Worm (Caenorhabditis elegans) whole organism, L2 larva: ENCODE results near the gene T14G12.11.

Source experiments
- C34F6.9 ChIP-seq: fragments of 150-350 bp; optimal IDR thresholded peaks from 2 replicates; lab custom pipeline; 2014; ENCODE audit warnings: missing biosample characterization, missing genetic modification characterization
- F13H6.1 ChIP-seq: sonication (generic microtip); optimal IDR thresholded peaks from 2 replicates; lab custom pipeline; 2016; ENCODE audit warnings: missing genetic modification characterization, missing compliant biosample characterization
- R02D3.7 ChIP-seq: fragments of 150-350 bp; optimal IDR thresholded peaks from 2 replicates; lab custom pipeline; 2014; ENCODE audit warnings: missing biosample characterization, missing genetic modification characterization
- Y55F3AM.14 ChIP-seq: fragments of 200-800 bp; sonication (Bioruptor generic); optimal IDR thresholded peaks from 2 replicates; lab custom pipeline; 2018; ENCODE audit warnings: mild to moderate bottlenecking, missing genetic modification characterization, missing compliant biosample characterization
- ZK546.5 ChIP-seq: sonication (generic microtip); optimal IDR thresholded peaks from 2 replicates; lab custom pipeline; 2017; ENCODE audit warnings: missing biosample characterization, missing genetic modification characterization
- alr-1 ChIP-seq: fragments of 150-350 bp; optimal IDR thresholded peaks from 2 replicates; lab custom pipeline; 2014; ENCODE audit warnings: missing biosample characterization, missing genetic modification characterization
- aly-2 ChIP-seq: fragments of 150-350 bp; optimal IDR thresholded peaks from 2 replicates; lab custom pipeline; 2014; ENCODE audit warnings: missing biosample characterization, missing genetic modification characterization
- ama-1 ChIP-seq: fragments of 150-350 bp; optimal IDR thresholded peaks from 2 replicates; lab custom pipeline; 2018; ENCODE audit warnings: inconsistent platforms
- ceh-16 ChIP-seq: fragments of 150-350 bp; optimal IDR thresholded peaks from 2 replicates; lab custom pipeline; 2014; ENCODE audit warnings: missing biosample characterization, missing genetic modification characterization
- ceh-82 ChIP-seq: fragments of 150-350 bp; optimal IDR thresholded peaks from 2 replicates; lab custom pipeline; 2014; ENCODE audit warnings: missing biosample characterization, missing genetic modification characterization
- elt-1 ChIP-seq: fragments of 150-350 bp; optimal IDR thresholded peaks from 2 replicates; lab custom pipeline; 2014; ENCODE audit warnings: missing biosample characterization, missing genetic modification characterization
- fos-1 ChIP-seq: fragments of 150-350 bp; optimal IDR thresholded peaks from 2 replicates; lab custom pipeline; 2014; ENCODE audit warnings: missing biosample characterization, missing genetic modification characterization
- lin-11 ChIP-seq: fragments of 150-350 bp; sonication (generic microtip); optimal IDR thresholded peaks from 2 replicates; lab custom pipeline; 2014; ENCODE audit warnings: missing biosample characterization, missing genetic modification characterization, inconsistent platforms, mixed read lengths
- lin-13 ChIP-seq: fragments of 150-350 bp; optimal IDR thresholded peaks from 2 replicates; lab custom pipeline; 2014; ENCODE audit warnings: missing biosample characterization, missing genetic modification reagents, missing genetic modification characterization
- lin-39 ChIP-seq: fragments of 150-350 bp; optimal IDR thresholded peaks from 2 replicates; lab custom pipeline; 2014; ENCODE audit warnings: missing biosample characterization, missing genetic modification reagents, missing genetic modification characterization
- lsy-2 ChIP-seq, 2 experiments: fragments of 150-350 bp in 1 of 2; sonication (generic microtip) in 1 of 2; optimal IDR thresholded peaks; 2 replicates each; lab custom pipeline; 2014 to 2017; ENCODE audit warnings: missing biosample characterization in 2 of 2, missing genetic modification characterization in 2 of 2
- mab-5 ChIP-seq: fragments of 150-350 bp; optimal IDR thresholded peaks from 2 replicates; lab custom pipeline; 2014; ENCODE audit warnings: missing biosample characterization, missing genetic modification characterization
- mbf-1 ChIP-seq: sonication (generic microtip); optimal IDR thresholded peaks from 2 replicates; lab custom pipeline; 2017; ENCODE audit warnings: missing biosample characterization, missing genetic modification characterization
- mdl-1 ChIP-seq, 2 experiments: fragments of 150-350 bp in 1 of 2; sonication (generic microtip) in 1 of 2; optimal IDR thresholded peaks; 2 replicates each; lab custom pipeline; 2017; ENCODE audit warnings: missing biosample characterization in 2 of 2, missing genetic modification characterization in 2 of 2
- nhr-10 ChIP-seq: sonication (generic microtip); optimal IDR thresholded peaks from 2 replicates; lab custom pipeline; 2017; ENCODE audit warnings: missing biosample characterization, missing genetic modification characterization
- nhr-11 ChIP-seq: fragments of 150-350 bp; optimal IDR thresholded peaks from 2 replicates; lab custom pipeline; 2014; ENCODE audit warnings: missing biosample characterization, missing genetic modification characterization
- nhr-12 ChIP-seq: fragments of 150-350 bp; optimal IDR thresholded peaks from 2 replicates; lab custom pipeline; 2014; ENCODE audit warnings: missing biosample characterization, missing genetic modification characterization
- nhr-129 ChIP-seq: fragments of 150-350 bp; optimal IDR thresholded peaks from 2 replicates; lab custom pipeline; 2014; ENCODE audit warnings: missing biosample characterization, missing genetic modification characterization
- nhr-21 ChIP-seq: fragments of 150-350 bp; optimal IDR thresholded peaks from 2 replicates; lab custom pipeline; 2014; ENCODE audit warnings: missing biosample characterization, missing genetic modification characterization
- nhr-23 ChIP-seq: fragments of 150-350 bp; optimal IDR thresholded peaks from 2 replicates; lab custom pipeline; 2014; ENCODE audit warnings: missing biosample characterization, missing genetic modification reagents, missing genetic modification characterization
- nhr-237 ChIP-seq: fragments of 150-350 bp; optimal IDR thresholded peaks from 2 replicates; lab custom pipeline; 2014; ENCODE audit warnings: missing biosample characterization, missing genetic modification characterization
- nhr-77 ChIP-seq: fragments of 150-350 bp; optimal IDR thresholded peaks from 2 replicates; lab custom pipeline; 2014; ENCODE audit warnings: missing biosample characterization, missing genetic modification characterization
- peb-1 ChIP-seq: fragments of 150-350 bp; optimal IDR thresholded peaks from 2 replicates; lab custom pipeline; 2014; ENCODE audit warnings: missing biosample characterization, missing genetic modification characterization
- sem-4 ChIP-seq: fragments of 150-350 bp; optimal IDR thresholded peaks from 2 replicates; lab custom pipeline; 2014; ENCODE audit warnings: missing biosample characterization, missing genetic modification reagents, missing genetic modification characterization
- unc-39 ChIP-seq: fragments of 150-350 bp; optimal IDR thresholded peaks from 2 replicates; lab custom pipeline; 2014; ENCODE audit warnings: missing biosample characterization, missing genetic modification characterization
- unc-55 ChIP-seq: fragments of 150-350 bp; sonication (generic microtip); optimal IDR thresholded peaks from 3 replicates; lab custom pipeline; 2014; ENCODE audit warnings: missing biosample characterization, missing genetic modification reagents, missing genetic modification characterization
- unc-62 ChIP-seq: fragments of 150-350 bp; optimal IDR thresholded peaks from 2 replicates; lab custom pipeline; 2014; ENCODE audit warnings: missing biosample characterization, missing genetic modification reagents, missing genetic modification characterization
- zag-1 ChIP-seq: fragments of 150-350 bp; optimal IDR thresholded peaks from 2 replicates; lab custom pipeline; 2014; ENCODE audit warnings: missing biosample characterization, missing genetic modification characterization
- ztf-11 ChIP-seq: sonication (generic microtip); optimal IDR thresholded peaks from 2 replicates; lab custom pipeline; 2017; ENCODE audit warnings: missing biosample characterization, missing genetic modification characterization
- ztf-4 ChIP-seq: fragments of 150-350 bp; optimal IDR thresholded peaks from 2 replicates; lab custom pipeline; 2014; ENCODE audit warnings: missing biosample characterization, missing genetic modification characterization

T14G12.11 gene

DNA sequence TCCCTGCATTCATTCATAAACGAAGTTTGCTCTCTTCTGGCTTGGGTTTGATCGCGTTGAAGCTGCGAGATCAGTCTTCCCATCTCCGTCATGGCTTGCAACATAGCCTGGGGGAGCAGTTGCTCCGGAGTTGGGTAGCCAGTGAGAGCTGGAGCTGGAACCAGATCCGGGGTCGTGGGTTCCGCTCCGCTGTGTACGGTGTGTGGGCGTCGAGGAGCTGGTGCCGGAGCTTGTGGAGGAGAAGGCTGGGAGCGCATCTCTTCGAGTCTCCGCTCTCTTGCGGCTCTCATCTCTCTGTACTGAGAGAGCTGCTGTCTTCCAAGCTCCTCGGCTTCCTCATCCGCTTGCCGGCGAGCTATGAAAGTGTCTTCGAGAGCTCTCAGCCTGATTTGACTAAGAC lies 9.9 kb downstream of the T14G12.11 start:
- TF ChIP-seq nhr-21 (tag; lab: Kevin White, UChicago) = no peak
- TF ChIP-seq aly-2 = no peak
- TF ChIP-seq nhr-11 (tag; lab: Kevin White, UChicago) = no peak
- TF ChIP-seq, all 48 proteins: peak for 0

ce11 chrX:3751370-3751769 lies 11.0 kb downstream of the T14G12.11 start:
- TF ChIP-seq ztf-11 (no peak), nhr-237 (no peak), nhr-10 (tag; lab: Kevin White, UChicago) (no peak), ceh-16 (tag; lab: Kevin White, UChicago) (no peak), zag-1 (tag; lab: Kevin White, UChicago) (no peak), lsy-2 (tag; optimal IDR thresholded peaks at IDR 0.05; lab: Kevin White, UChicago) (no peak)

- no peak for TF ChIP-seq fos-1 (tag; lab: Kevin White, UChicago)
- no peak for TF ChIP-seq ceh-16 (tag; lab: Kevin White, UChicago)
- no peak for TF ChIP-seq mdl-1 (tag; optimal IDR thresholded peaks at IDR 0.05; lab: Kevin White, UChicago)
- no peak for TF ChIP-seq unc-55 (GFP tag; lab: Kevin White, UChicago)
- no peak for TF ChIP-seq nhr-237
- no peak for TF ChIP-seq lin-13 (GFP tag; lab: Kevin White, UChicago)
- no peak for TF ChIP-seq ceh-82 (tag; lab: Kevin White, UChicago)
- no peak for TF ChIP-seq ZK546.5 (tag; lab: Kevin White, UChicago)
- TF ChIP-seq ama-1 (lab: Kevin White, UChicago) = no peak
- no peak for TF ChIP-seq alr-1
- TF ChIP-seq nhr-21 (tag; lab: Kevin White, UChicago) = no peak
- TF ChIP-seq sem-4 (tag; lab: Kevin White, UChicago) = no peak
These were observed 19.2 kb downstream of the T14G12.11 start for ce11 chrX:3743190-3743589.

DNA sequence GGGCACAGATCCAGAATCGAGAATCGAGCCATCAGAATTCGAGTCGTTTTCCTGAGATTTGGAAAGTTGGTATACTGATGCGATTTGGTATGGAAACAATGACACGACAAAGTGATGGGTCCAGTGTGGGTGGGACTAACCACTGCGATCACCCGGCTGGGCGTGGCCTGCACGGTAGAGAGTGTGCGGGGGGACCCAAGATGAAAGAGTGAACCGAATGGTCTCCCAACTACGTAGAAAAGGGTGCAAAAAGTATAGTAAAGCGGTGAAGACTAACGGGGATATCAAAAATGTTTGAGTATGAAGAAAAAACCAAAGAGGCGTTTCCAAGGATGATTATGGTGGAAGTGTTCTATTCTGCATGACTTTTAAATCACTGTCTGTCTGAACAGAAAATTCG lies 20.1 kb downstream of the T14G12.11 start, which contains the start of gene fkh-2:
Gene fkh-2, minus strand, starts transcription at position 101 of the 400 bp plus-strand sequence.
- TF ChIP-seq nhr-129 (tag; lab: Kevin White, UChicago) = no peak
- TF ChIP-seq mdl-1 (tag; optimal IDR thresholded peaks at IDR 0.05; lab: Kevin White, UChicago) = no peak
- TF ChIP-seq mbf-1 = no peak
- TF ChIP-seq F13H6.1 (tag; lab: Kevin White, UChicago) = no peak
- no peak for TF ChIP-seq nhr-10 (tag; lab: Kevin White, UChicago)
- no peak for TF ChIP-seq ztf-4 (tag; lab: Kevin White, UChicago)
- TF ChIP-seq unc-39 = no peak
- no peak for TF ChIP-seq unc-62 (GFP tag; lab: Kevin White, UChicago)
- no peak for TF ChIP-seq elt-1 (tag; lab: Kevin White, UChicago)
- no peak for TF ChIP-seq ama-1 (lab: Kevin White, UChicago)
- TF ChIP-seq mab-5 = no peak
- TF ChIP-seq nhr-23 (tag; lab: Kevin White, UChicago) = no peak
- TF ChIP-seq nhr-11 (tag; lab: Kevin White, UChicago) = no peak
- no peak for TF ChIP-seq Y55F3AM.14 (GFP tag; lab: Kevin White, UChicago)

DNA sequence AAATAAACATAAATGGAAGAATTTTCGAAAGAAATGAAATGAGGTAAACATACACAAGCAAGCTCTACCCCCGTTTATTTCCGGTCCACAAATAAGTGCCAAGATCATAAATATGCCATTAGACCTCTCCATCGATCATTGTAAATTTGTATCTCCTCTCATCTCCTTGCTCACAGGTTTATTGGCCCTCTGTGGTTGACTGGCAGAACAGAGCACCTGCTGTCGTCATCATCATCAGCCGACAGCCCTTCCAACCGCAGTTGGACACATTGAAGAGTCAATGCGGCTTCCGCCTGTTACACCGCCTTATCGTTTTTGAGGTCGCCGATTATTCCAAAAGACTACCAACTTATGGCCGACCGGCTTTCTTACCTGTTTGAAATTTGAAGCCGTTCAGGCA lies 23.7 kb downstream of the T14G12.11 start:
- TF ChIP-seq R02D3.7 (tag; lab: Kevin White, UChicago) (no peak), nhr-237 (no peak), mdl-1 (tag; optimal IDR thresholded peaks at IDR 0.05; lab: Kevin White, UChicago) (no peak), lsy-2 (tag; optimal IDR thresholded peaks at IDR 0.05; lab: Kevin White, UChicago) (no peak), nhr-12 (tag; lab: Kevin White, UChicago) (no peak), peb-1 (tag; lab: Kevin White, UChicago) (no peak), F13H6.1 (tag; lab: Kevin White, UChicago) (no peak), fos-1 (tag; lab: Kevin White, UChicago) (no peak), ztf-4 (tag; lab: Kevin White, UChicago) (no peak), ZK546.5 (tag; lab: Kevin White, UChicago) (no peak), nhr-77 (tag; lab: Kevin White, UChicago) (no peak), ama-1 (lab: Kevin White, UChicago) (no peak), lin-39 (tag; lab: Kevin White, UChicago) (no peak), C34F6.9 (tag; lab: Kevin White, UChicago) (no peak), mab-5 (no peak), lin-11 (tag; lab: Kevin White, UChicago) (no peak)
- TF ChIP-seq, all 48 proteins: peak for 0
